Fruit fly (Drosophila melanogaster): Measurements from ENCODE around the gene RpL8.
A peak's percentile ranks its signal among the peaks of the same experiment; 100 is the strongest.

Gene RpL8

dm6 chr3L:2586804-2587561 is at the start of gene RpL8:
Gene RpL8 (plus strand): TSS chr3L:2587456.
- TF ChIP-seq usp (GFP tag; optimal IDR thresholded peaks at IDR 0.05) (no peak), psq (optimal IDR thresholded peaks at IDR 0.05) (no peak), CG8478 (optimal IDR thresholded peaks at IDR 0.05) (no peak), EcR (GFP tag; optimal IDR thresholded peaks at IDR 0.05) (no peak), Dll (optimal IDR thresholded peaks at IDR 0.05) (no peak), pan (optimal IDR thresholded peaks at IDR 0.05) (no peak)

dm6 chr3L:2541361-2541760 is 45.9 kb upstream of the RpL8 start:
- no peak for TF ChIP-seq Dll (optimal IDR thresholded peaks at IDR 0.05)
- TF ChIP-seq psq (optimal IDR thresholded peaks at IDR 0.05), result no peak
- no peak for TF ChIP-seq EcR (GFP tag; optimal IDR thresholded peaks at IDR 0.05)
- TF ChIP-seq pan (optimal IDR thresholded peaks at IDR 0.05), result no peak
- no peak for TF ChIP-seq CG8478 (optimal IDR thresholded peaks at IDR 0.05)
- TF ChIP-seq usp (GFP tag; optimal IDR thresholded peaks at IDR 0.05), result no peak

dm6 chr3L:2544435-2545076 is 42.7 kb upstream of the RpL8 start:
- TF ChIP-seq psq (optimal IDR thresholded peaks at IDR 0.05), result no peak
- no peak for TF ChIP-seq usp (GFP tag; optimal IDR thresholded peaks at IDR 0.05)
- TF ChIP-seq EcR (GFP tag; optimal IDR thresholded peaks at IDR 0.05), result no peak
- TF ChIP-seq CG8478 (optimal IDR thresholded peaks at IDR 0.05), result no peak
- no peak for TF ChIP-seq Dll (optimal IDR thresholded peaks at IDR 0.05)
- no peak for TF ChIP-seq pan (optimal IDR thresholded peaks at IDR 0.05)

dm6 chr3L:2545077-2545453 is 42.2 kb upstream of the RpL8 start:
- no peak for TF ChIP-seq psq (optimal IDR thresholded peaks at IDR 0.05)
- no peak for TF ChIP-seq CG8478 (optimal IDR thresholded peaks at IDR 0.05)

- no peak for TF ChIP-seq Dll (optimal IDR thresholded peaks at IDR 0.05)
- no peak for TF ChIP-seq CG8478 (optimal IDR thresholded peaks at IDR 0.05)
- TF ChIP-seq pan (optimal IDR thresholded peaks at IDR 0.05), result no peak
- TF ChIP-seq EcR (GFP tag; optimal IDR thresholded peaks at IDR 0.05), result no peak
- no peak for TF ChIP-seq psq (optimal IDR thresholded peaks at IDR 0.05)
- TF ChIP-seq usp (GFP tag; optimal IDR thresholded peaks at IDR 0.05), result no peak
Observed at dm6 chr3L:2545913-2546312, 41.3 kb upstream of the RpL8 start.

- TF ChIP-seq CG8478 (optimal IDR thresholded peaks at IDR 0.05) (no peak), EcR (GFP tag; optimal IDR thresholded peaks at IDR 0.05) (no peak), usp (GFP tag; optimal IDR thresholded peaks at IDR 0.05) (no peak), psq (optimal IDR thresholded peaks at IDR 0.05) (no peak), Dll (optimal IDR thresholded peaks at IDR 0.05) (no peak), pan (optimal IDR thresholded peaks at IDR 0.05) (no peak)
Observed at dm6 chr3L:2548932-2549331, 38.3 kb upstream of the RpL8 start.

- TF ChIP-seq usp (GFP tag; optimal IDR thresholded peaks at IDR 0.05), result no peak
- TF ChIP-seq pan (optimal IDR thresholded peaks at IDR 0.05), result no peak
- no peak for TF ChIP-seq Dll (optimal IDR thresholded peaks at IDR 0.05)
- no peak for TF ChIP-seq CG8478 (optimal IDR thresholded peaks at IDR 0.05)
- TF ChIP-seq EcR (GFP tag; optimal IDR thresholded peaks at IDR 0.05), result no peak
- TF ChIP-seq psq (optimal IDR thresholded peaks at IDR 0.05), result no peak
Observed at dm6 chr3L:2551137-2551676, 36.0 kb upstream of the RpL8 start.

- no peak for TF ChIP-seq CG8478 (optimal IDR thresholded peaks at IDR 0.05)
- TF ChIP-seq psq (optimal IDR thresholded peaks at IDR 0.05), result no peak
- no peak for TF ChIP-seq Dll (optimal IDR thresholded peaks at IDR 0.05)
- no peak for TF ChIP-seq pan (optimal IDR thresholded peaks at IDR 0.05)
- no peak for TF ChIP-seq usp (GFP tag; optimal IDR thresholded peaks at IDR 0.05)
- TF ChIP-seq EcR (GFP tag; optimal IDR thresholded peaks at IDR 0.05), result no peak
Observed at dm6 chr3L:2552116-2552843, 35.0 kb upstream of the RpL8 start.

dm6 chr3L:2552844-2553839 is 34.1 kb upstream of the RpL8 start:
- peak; percentile 47 for TF ChIP-seq pan (optimal IDR thresholded peaks at IDR 0.05)
- no peak for TF ChIP-seq usp (GFP tag; optimal IDR thresholded peaks at IDR 0.05)

dm6 chr3L:2554118-2554814 is 33.0 kb upstream of the RpL8 start, which contains the start of gene Spn:
Gene Spn (minus strand): TSS chr3L:2554292.
- TF ChIP-seq Dll (optimal IDR thresholded peaks at IDR 0.05) (no peak), usp (GFP tag; optimal IDR thresholded peaks at IDR 0.05) (no peak), pan (optimal IDR thresholded peaks at IDR 0.05) (no peak), psq (optimal IDR thresholded peaks at IDR 0.05) (no peak), CG8478 (optimal IDR thresholded peaks at IDR 0.05) (no peak), EcR (GFP tag; optimal IDR thresholded peaks at IDR 0.05) (no peak)
